Worm (Caenorhabditis elegans) whole organism, L3 larva: ENCODE measurements around the gene C40C9.3.

ENCODE experiments used
- R02D3.7 ChIP-seq: fragments of 150-350 bp; optimal IDR thresholded peaks from 2 replicates; lab custom pipeline; 2014; ENCODE audit warnings: missing biosample characterization, missing genetic modification characterization
- ama-1 ChIP-seq: fragments of 150-350 bp; optimal IDR thresholded peaks from 2 replicates; lab custom pipeline; 2018
- daf-12 ChIP-seq: fragments of 150-350 bp; optimal IDR thresholded peaks from 2 replicates; lab custom pipeline; 2014; ENCODE audit warnings: missing biosample characterization, missing genetic modification reagents, missing genetic modification characterization
- elt-2 ChIP-seq: sonication (generic microtip); optimal IDR thresholded peaks from 2 replicates; lab custom pipeline; 2016; ENCODE audit warnings: missing genetic modification reagents, mild to moderate bottlenecking, missing genetic modification characterization, missing compliant biosample characterization
- nhr-11 ChIP-seq: fragments of 150-350 bp; optimal IDR thresholded peaks from 2 replicates; lab custom pipeline; 2014; ENCODE audit warnings: missing biosample characterization, missing genetic modification characterization
- nhr-25 ChIP-seq: sonication (generic microtip); optimal IDR thresholded peaks from 2 replicates; lab custom pipeline; 2017; ENCODE audit warnings: missing biosample characterization, missing genetic modification characterization
- nhr-77 ChIP-seq: fragments of 150-350 bp; optimal IDR thresholded peaks from 2 replicates; lab custom pipeline; 2014; ENCODE audit warnings: missing biosample characterization, missing genetic modification characterization
- sea-2 ChIP-seq: fragments of 150-350 bp; sonication (generic microtip); optimal IDR thresholded peaks from 4 replicates; lab custom pipeline; 2014; ENCODE audit warnings: missing biosample characterization, missing genetic modification reagents, missing genetic modification characterization
- unc-39 ChIP-seq: sonication (generic microtip); optimal IDR thresholded peaks from 4 replicates; lab custom pipeline; 2017; ENCODE audit warnings: missing biosample characterization, missing genetic modification characterization
- unc-62 ChIP-seq: fragments of 150-350 bp; sonication (generic microtip); optimal IDR thresholded peaks from 4 replicates; lab custom pipeline; 2014; ENCODE audit warnings: missing biosample characterization, missing genetic modification reagents, missing genetic modification characterization
- zag-1 ChIP-seq: fragments of 150-350 bp; optimal IDR thresholded peaks from 2 replicates; lab custom pipeline; 2014; ENCODE audit warnings: missing biosample characterization, missing genetic modification characterization
- ztf-11 ChIP-seq: fragments of 150-350 bp; optimal IDR thresholded peaks from 2 replicates; lab custom pipeline; 2014; ENCODE audit warnings: missing biosample characterization, missing genetic modification characterization

DNA sequence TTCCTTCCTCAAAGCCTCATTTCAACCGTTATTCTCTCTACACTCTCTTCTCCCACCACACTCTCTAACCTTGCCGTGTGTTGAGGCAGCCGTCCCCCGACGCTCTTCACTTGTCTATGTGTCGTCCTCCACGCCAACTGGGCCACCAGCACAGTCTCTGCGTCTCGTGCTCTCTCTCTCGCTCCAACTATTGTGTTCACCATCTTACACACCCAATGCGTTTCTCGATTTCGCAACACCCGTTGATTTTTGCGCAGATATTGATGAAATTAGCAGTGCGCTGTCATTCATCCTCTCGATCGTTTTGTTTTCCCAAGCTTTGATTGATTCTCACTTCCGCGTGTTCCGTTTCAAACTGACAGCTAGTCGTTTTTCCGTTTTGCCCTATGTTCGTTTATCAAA lies 39.7 kb downstream of the C40C9.3 start:
- TF ChIP-seq sea-2 (GFP tag; lab: Kevin White, UChicago) (peak; percentile 24), nhr-77 (tag; lab: Kevin White, UChicago) (no peak), ama-1 (lab: Kevin White, UChicago) (no peak), R02D3.7 (tag; lab: Kevin White, UChicago) (peak; percentile 36), daf-12 (no peak), unc-62 (GFP tag; lab: Kevin White, UChicago) (peak; percentile 85), nhr-11 (tag; lab: Kevin White, UChicago) (no peak), nhr-25 (peak; percentile 90), elt-2 (tag; lab: Kevin White, UChicago) (peak; percentile 22), ztf-11 (tag; lab: Kevin White, UChicago) (no peak), zag-1 (tag; lab: Kevin White, UChicago) (peak; percentile 1), unc-39 (tag; lab: Kevin White, UChicago) (no peak)
